Fruit fly (Drosophila melanogaster): ENCODE results near the gene REG.

DNA sequence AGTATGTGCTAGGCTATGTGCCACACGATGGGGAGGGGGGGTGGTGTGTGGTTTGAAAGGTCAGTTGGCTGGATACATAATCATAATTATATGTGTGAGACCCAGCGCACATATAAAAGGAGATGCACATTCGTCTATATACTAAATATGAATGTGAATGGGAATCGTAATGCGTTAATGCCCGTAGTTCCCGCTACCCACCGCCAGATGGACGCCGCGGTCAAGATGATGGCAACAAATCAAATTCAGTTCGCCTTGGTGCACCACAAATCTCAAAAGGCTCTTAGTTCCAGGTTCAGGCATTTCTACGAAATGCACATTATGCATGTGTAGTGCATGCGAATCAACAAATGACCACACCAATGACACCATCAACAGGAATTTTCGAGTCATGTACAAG lies 7.4 kb upstream of the REG start:
- TF ChIP-seq CG8478 (optimal IDR thresholded peaks at IDR 0.05) (no peak), CTCF (optimal IDR thresholded peaks at IDR 0.05) (peak; percentile 75 to 84)

Data from S2 (cell line).